Worm (Caenorhabditis elegans): Measurements from ENCODE around the gene R10E11.5.

Gene R10E11.5

DNA sequence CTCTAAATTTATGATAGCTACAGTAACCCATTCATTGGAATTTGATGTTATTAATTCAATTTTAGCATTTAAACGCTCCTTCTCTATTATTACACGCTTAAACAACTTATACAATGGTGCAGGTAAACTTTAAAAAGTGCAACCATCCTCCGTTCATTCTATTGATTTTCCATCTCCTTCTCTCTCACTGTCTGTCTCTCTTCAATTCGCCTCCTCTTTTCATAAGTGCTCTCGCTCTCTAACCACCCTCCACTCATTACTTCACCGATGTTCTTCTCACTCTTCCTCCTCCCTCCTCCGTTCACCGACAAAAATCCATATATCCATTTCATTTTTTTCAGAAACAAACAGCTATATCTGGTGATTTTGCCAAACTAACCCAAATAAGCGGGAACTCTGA, 23.3 kb downstream of the R10E11.5 start, which contains the start of gene cbp-1:
cbp-1 (plus strand) TSS at position 335 of the 400 bp plus-strand sequence.
- TF ChIP-seq B0310.2 (tag; optimal IDR thresholded peaks at IDR 0.05), result no peak
- no peak for TF ChIP-seq tra-4 (tag; optimal IDR thresholded peaks at IDR 0.05)
- TF ChIP-seq hnd-1 (tag; optimal IDR thresholded peaks at IDR 0.05), result no peak
- TF ChIP-seq tbx-11 (GFP tag; IDR thresholded peaks at IDR 0.05), result no peak
- no peak for TF ChIP-seq ceh-36 (tag; optimal IDR thresholded peaks at IDR 0.05)
- no peak for TF ChIP-seq ceh-13 (GFP tag; optimal IDR thresholded peaks at IDR 0.05)
- TF ChIP-seq pes-1 (GFP tag; IDR thresholded peaks at IDR 0.05), result no peak
- no peak for TF ChIP-seq sea-1 (GFP tag; conservative IDR thresholded peaks at IDR 0.05)
- no peak for TF ChIP-seq hmg-4 (GFP tag; optimal IDR thresholded peaks at IDR 0.05)
- TF ChIP-seq hmbx-1 (tag; optimal IDR thresholded peaks at IDR 0.05), result no peak
- no peak for TF ChIP-seq aly-1 (tag; optimal IDR thresholded peaks at IDR 0.05)
- no peak for TF ChIP-seq flt-1 (GFP tag; IDR thresholded peaks at IDR 0.05)
- TF ChIP-seq ets-7 (tag; optimal IDR thresholded peaks at IDR 0.05), result no peak
- no peak for TF ChIP-seq scrt-1 (GFP tag; IDR thresholded peaks at IDR 0.05)
- no peak for TF ChIP-seq F13C5.2 (tag; optimal IDR thresholded peaks at IDR 0.05)
- no peak for TF ChIP-seq tbx-37 (GFP tag; conservative IDR thresholded peaks at IDR 0.05)
- TF ChIP-seq ama-1 (optimal IDR thresholded peaks at IDR 0.05), result no peak

DNA sequence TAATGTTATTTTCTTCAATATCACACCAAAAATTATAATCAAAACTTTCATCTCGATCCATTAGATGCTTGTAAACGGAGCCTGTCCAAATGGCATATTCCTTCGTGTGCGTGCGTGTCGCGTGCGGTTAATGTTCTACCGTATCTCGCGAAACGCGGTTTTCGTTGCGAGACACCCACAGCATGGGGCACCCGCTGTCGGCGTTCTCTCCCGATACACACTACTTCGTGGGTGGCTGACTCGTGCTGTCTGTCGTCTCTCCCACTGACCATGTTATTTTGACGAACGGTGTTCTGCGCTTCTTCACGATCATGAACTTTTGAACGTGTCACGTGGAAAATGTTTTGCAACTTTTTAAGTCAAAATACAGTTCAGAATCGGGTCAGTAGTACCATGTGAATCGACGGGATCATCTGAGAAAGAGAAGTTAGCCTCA, 24.0 kb downstream of the R10E11.5 start:
- TF ChIP-seq pes-1 (GFP tag; IDR thresholded peaks at IDR 0.05), result peak; percentile 82
- peak; percentile 89 for TF ChIP-seq hmg-4 (GFP tag; optimal IDR thresholded peaks at IDR 0.05)
- TF ChIP-seq tbx-37 (GFP tag; conservative IDR thresholded peaks at IDR 0.05), result peak; percentile 80; the same call in 1 of the 2 replicates
- peak; percentile 91 for TF ChIP-seq B0310.2 (tag; optimal IDR thresholded peaks at IDR 0.05)
- peak; percentile 96 for TF ChIP-seq F13C5.2 (tag; optimal IDR thresholded peaks at IDR 0.05)
- TF ChIP-seq sea-1 (GFP tag; conservative IDR thresholded peaks at IDR 0.05), result peak; percentile 96
- TF ChIP-seq hnd-1 (tag; optimal IDR thresholded peaks at IDR 0.05), result peak; percentile 26
- peak; percentile 83 for TF ChIP-seq tbx-11 (GFP tag; IDR thresholded peaks at IDR 0.05)
- peak; percentile 54 for TF ChIP-seq ceh-13 (GFP tag; optimal IDR thresholded peaks at IDR 0.05)
- TF ChIP-seq aly-1 (tag; optimal IDR thresholded peaks at IDR 0.05), result peak; percentile 40
- TF ChIP-seq tra-4 (tag; optimal IDR thresholded peaks at IDR 0.05), result peak; percentile 97
- peak; percentile 87 for TF ChIP-seq ceh-36 (tag; optimal IDR thresholded peaks at IDR 0.05)
- TF ChIP-seq flt-1 (GFP tag; IDR thresholded peaks at IDR 0.05), result peak; percentile 89
- peak; percentile 81 for TF ChIP-seq hmbx-1 (tag; optimal IDR thresholded peaks at IDR 0.05)
- TF ChIP-seq ama-1 (optimal IDR thresholded peaks at IDR 0.05), result peak; percentile 98
- TF ChIP-seq scrt-1 (GFP tag; IDR thresholded peaks at IDR 0.05), result peak; percentile 81
- TF ChIP-seq ets-7 (tag; optimal IDR thresholded peaks at IDR 0.05), result no peak

- TF ChIP-seq scrt-1 (GFP tag; IDR thresholded peaks at IDR 0.05) (no peak; the same call in 1 of the 2 replicates), sea-1 (GFP tag; conservative IDR thresholded peaks at IDR 0.05) (0 out of 2 replicates have a peak, but pooled peaks have one; percentile 36)
Observed at ce11 chrIII:9764718-9765117, 24.7 kb downstream of the R10E11.5 start.

- TF ChIP-seq hmg-4 (GFP tag; optimal IDR thresholded peaks at IDR 0.05), result no peak
- no peak for TF ChIP-seq pes-1 (GFP tag; IDR thresholded peaks at IDR 0.05)
- no peak for TF ChIP-seq aly-1 (tag; optimal IDR thresholded peaks at IDR 0.05)
- TF ChIP-seq F13C5.2 (tag; optimal IDR thresholded peaks at IDR 0.05), result no peak
- TF ChIP-seq flt-1 (GFP tag; IDR thresholded peaks at IDR 0.05), result no peak
- TF ChIP-seq sea-1 (GFP tag; conservative IDR thresholded peaks at IDR 0.05), result no peak
- no peak for TF ChIP-seq ama-1 (optimal IDR thresholded peaks at IDR 0.05)
- no peak for TF ChIP-seq tbx-37 (GFP tag; conservative IDR thresholded peaks at IDR 0.05)
- TF ChIP-seq B0310.2 (tag; optimal IDR thresholded peaks at IDR 0.05), result no peak
- TF ChIP-seq ceh-13 (GFP tag; optimal IDR thresholded peaks at IDR 0.05), result no peak
- TF ChIP-seq scrt-1 (GFP tag; IDR thresholded peaks at IDR 0.05), result no peak
Observed at ce11 chrIII:9762093-9762748, 27.2 kb downstream of the R10E11.5 start, which contains the start of gene gcc-2. Gene gcc-2 (minus strand): TSS chrIII:9762143.

DNA sequence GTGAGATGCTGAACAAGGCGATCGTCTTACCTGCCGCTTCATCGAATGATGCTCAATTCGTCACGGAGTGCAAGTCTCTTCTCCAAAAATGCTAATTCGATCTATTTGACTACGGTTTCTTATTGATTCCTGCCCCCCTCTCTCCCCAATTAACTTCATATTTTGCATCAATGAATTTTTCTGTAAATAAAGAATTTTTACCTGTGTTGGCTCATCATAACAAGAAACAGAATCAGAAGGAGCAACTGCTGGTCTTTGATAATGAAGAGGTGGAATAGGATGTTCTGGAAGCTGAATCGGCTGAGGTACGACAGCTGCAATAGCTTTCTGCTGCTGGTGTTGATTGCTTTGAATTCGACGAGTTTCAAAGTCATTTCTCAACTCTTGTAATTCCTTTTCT, 29.3 kb downstream of the R10E11.5 start:
- TF ChIP-seq ama-1 (optimal IDR thresholded peaks at IDR 0.05), result no peak
- no peak for TF ChIP-seq ets-7 (tag; optimal IDR thresholded peaks at IDR 0.05)
- TF ChIP-seq flt-1 (GFP tag; IDR thresholded peaks at IDR 0.05), result no peak
- no peak for TF ChIP-seq ceh-13 (GFP tag; optimal IDR thresholded peaks at IDR 0.05)
- TF ChIP-seq tbx-11 (GFP tag; IDR thresholded peaks at IDR 0.05), result no peak
- TF ChIP-seq F13C5.2 (tag; optimal IDR thresholded peaks at IDR 0.05), result no peak
- TF ChIP-seq hnd-1 (tag; optimal IDR thresholded peaks at IDR 0.05), result no peak
- TF ChIP-seq aly-1 (tag; optimal IDR thresholded peaks at IDR 0.05), result no peak
- no peak for TF ChIP-seq B0310.2 (tag; optimal IDR thresholded peaks at IDR 0.05)
- no peak for TF ChIP-seq tbx-37 (GFP tag; conservative IDR thresholded peaks at IDR 0.05)
- no peak for TF ChIP-seq hmbx-1 (tag; optimal IDR thresholded peaks at IDR 0.05)
- TF ChIP-seq sea-1 (GFP tag; conservative IDR thresholded peaks at IDR 0.05), result no peak
- TF ChIP-seq ceh-36 (tag; optimal IDR thresholded peaks at IDR 0.05), result no peak

DNA sequence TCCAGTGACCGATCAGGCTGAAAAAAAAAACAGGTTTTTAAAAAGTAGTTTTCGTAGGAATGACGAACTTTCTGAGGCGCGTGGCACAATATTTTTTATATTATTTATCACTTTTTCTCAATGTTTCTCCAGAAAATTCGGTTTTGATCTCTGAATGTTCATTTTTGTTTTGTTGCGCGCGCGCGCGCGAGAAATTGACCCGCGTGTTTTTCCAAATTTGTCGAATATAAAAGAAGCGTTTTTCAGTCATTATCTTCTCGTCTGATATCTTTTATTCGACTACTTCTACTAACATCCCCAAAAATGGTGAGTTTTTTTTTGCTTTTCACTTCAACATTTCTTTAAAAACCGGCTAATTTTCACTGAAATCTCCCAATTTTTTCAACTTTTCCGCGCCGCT, 30.6 kb downstream of the R10E11.5 start, which contains the start of gene rmd-1:
rmd-1 (plus strand) TSS at position 247 of the 400 bp plus-strand sequence.
- no peak for TF ChIP-seq tra-4 (tag; optimal IDR thresholded peaks at IDR 0.05)
- no peak for TF ChIP-seq ceh-36 (tag; optimal IDR thresholded peaks at IDR 0.05)
- no peak for TF ChIP-seq aly-1 (tag; optimal IDR thresholded peaks at IDR 0.05)
- no peak for TF ChIP-seq ets-7 (tag; optimal IDR thresholded peaks at IDR 0.05)
- no peak for TF ChIP-seq scrt-1 (GFP tag; IDR thresholded peaks at IDR 0.05)
- TF ChIP-seq tbx-37 (GFP tag; conservative IDR thresholded peaks at IDR 0.05), result no peak
- no peak for TF ChIP-seq hnd-1 (tag; optimal IDR thresholded peaks at IDR 0.05)
- TF ChIP-seq ama-1 (optimal IDR thresholded peaks at IDR 0.05), result no peak
- TF ChIP-seq hmbx-1 (tag; optimal IDR thresholded peaks at IDR 0.05), result no peak
- no peak for TF ChIP-seq hmg-4 (GFP tag; optimal IDR thresholded peaks at IDR 0.05)
- TF ChIP-seq sea-1 (GFP tag; conservative IDR thresholded peaks at IDR 0.05), result no peak
- no peak for TF ChIP-seq F13C5.2 (tag; optimal IDR thresholded peaks at IDR 0.05)

DNA sequence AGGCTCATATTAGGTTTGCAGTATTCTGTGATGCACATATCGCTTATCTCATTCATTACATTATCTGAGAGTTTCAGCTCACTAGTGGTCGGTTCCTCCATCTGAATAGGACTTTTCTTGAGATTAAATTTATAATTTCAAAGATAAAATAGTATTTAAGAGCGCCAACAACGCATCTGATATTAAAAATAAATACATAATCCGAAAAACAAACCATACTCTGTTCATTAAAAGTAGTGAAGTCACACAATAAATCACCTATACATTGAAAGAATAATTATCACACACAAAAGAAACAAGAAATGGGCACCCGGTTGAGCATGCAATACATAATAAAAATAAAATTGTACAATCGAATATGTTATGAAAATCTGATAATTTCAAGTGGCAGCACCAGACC, 32.0 kb downstream of the R10E11.5 start, which contains the start of gene vps-53:
vps-53 (minus strand) TSS at position 101 of the 400 bp plus-strand sequence.
- no peak for TF ChIP-seq ama-1 (optimal IDR thresholded peaks at IDR 0.05)
- no peak for TF ChIP-seq B0310.2 (tag; optimal IDR thresholded peaks at IDR 0.05)
- TF ChIP-seq tbx-37 (GFP tag; conservative IDR thresholded peaks at IDR 0.05), result no peak
- TF ChIP-seq hmbx-1 (tag; optimal IDR thresholded peaks at IDR 0.05), result no peak
- no peak for TF ChIP-seq ceh-36 (tag; optimal IDR thresholded peaks at IDR 0.05)
- no peak for TF ChIP-seq scrt-1 (GFP tag; IDR thresholded peaks at IDR 0.05)
- TF ChIP-seq F13C5.2 (tag; optimal IDR thresholded peaks at IDR 0.05), result no peak
- no peak for TF ChIP-seq pes-1 (GFP tag; IDR thresholded peaks at IDR 0.05)
- TF ChIP-seq ets-7 (tag; optimal IDR thresholded peaks at IDR 0.05), result no peak
- no peak for TF ChIP-seq hnd-1 (tag; optimal IDR thresholded peaks at IDR 0.05)
- no peak for TF ChIP-seq hmg-4 (GFP tag; optimal IDR thresholded peaks at IDR 0.05)
- no peak for TF ChIP-seq tra-4 (tag; optimal IDR thresholded peaks at IDR 0.05)
- TF ChIP-seq ceh-13 (GFP tag; optimal IDR thresholded peaks at IDR 0.05), result no peak
- no peak for TF ChIP-seq aly-1 (tag; optimal IDR thresholded peaks at IDR 0.05)
- TF ChIP-seq tbx-11 (GFP tag; IDR thresholded peaks at IDR 0.05), result no peak

Measured in whole organism, early embryonic.